Fruit fly (Drosophila melanogaster) whole organism, prepupa: ENCODE results near the gene cad.

Experiments
- Blimp-1 ChIP-seq: fragments of 200-800 bp; sonication (Bioruptor generic); optimal IDR thresholded peaks from 3 replicates; lab custom pipeline; 2017; ENCODE audit warnings: missing biosample characterization, missing genetic modification characterization, mild to moderate bottlenecking, moderate library complexity, missing genetic modification reagents
- CG10631 ChIP-seq: fragments of 200-800 bp; sonication (Bioruptor generic); optimal IDR thresholded peaks from 2 replicates; lab custom pipeline; 2016; ENCODE audit warnings: missing biosample characterization, missing genetic modification characterization
- CG10669 ChIP-seq: fragments of 200-800 bp; sonication (Bioruptor generic); optimal IDR thresholded peaks from 3 replicates; lab custom pipeline; 2018; ENCODE audit warnings: missing biosample characterization, mild to moderate bottlenecking, missing genetic modification characterization, moderate library complexity
- CG11294 ChIP-seq: fragments of 200-800 bp; sonication (Bioruptor generic); IDR thresholded peaks from 2 replicates; pipeline ENCODE4 v1.3.6; 2022; ENCODE audit warnings: missing biosample characterization, missing genetic modification characterization
- CG11762 ChIP-seq: fragments of 200-800 bp; sonication (Bioruptor generic); optimal IDR thresholded peaks from 3 replicates; lab custom pipeline; 2016; ENCODE audit warnings: missing biosample characterization, missing genetic modification characterization; ENCODE audit not compliant: insufficient read depth
- CG11902 ChIP-seq: fragments of 200-800 bp; sonication (Bioruptor generic); optimal IDR thresholded peaks from 3 replicates; lab custom pipeline; 2016; ENCODE audit warnings: missing biosample characterization, missing genetic modification characterization
- CG15336 ChIP-seq: fragments of 200-800 bp; sonication (Bioruptor generic); IDR thresholded peaks from 2 replicates; pipeline ENCODE4 v1.3.6; 2022; ENCODE audit warnings: missing biosample characterization, missing genetic modification characterization
- CG16779 ChIP-seq: fragments of 200-800 bp; sonication (Bioruptor generic); optimal IDR thresholded peaks from 3 replicates; lab custom pipeline; 2017; ENCODE audit warnings: missing biosample characterization, mild to moderate bottlenecking, missing genetic modification characterization
- CG3032 ChIP-seq: fragments of 200-800 bp; optimal IDR thresholded peaks from 2 replicates; lab custom pipeline; 2019; ENCODE audit warnings: missing biosample characterization, mild to moderate bottlenecking, missing genetic modification characterization, moderate library complexity
- CG31627 ChIP-seq: fragments of 200-800 bp; sonication (Bioruptor generic); optimal IDR thresholded peaks from 3 replicates; lab custom pipeline; 2016; ENCODE audit warnings: missing biosample characterization, missing genetic modification characterization
- CG32006 ChIP-seq: fragments of 200-800 bp; sonication (Bioruptor generic); optimal IDR thresholded peaks from 3 replicates; lab custom pipeline; 2017; ENCODE audit warnings: missing biosample characterization, mild to moderate bottlenecking, missing genetic modification characterization
- CG34406 ChIP-seq: fragments of 200-800 bp; sonication (Bioruptor generic); optimal IDR thresholded peaks from 3 replicates; lab custom pipeline; 2016; ENCODE audit warnings: missing biosample characterization, missing genetic modification characterization
- CG3919 ChIP-seq: fragments of 200-800 bp; sonication (Bioruptor generic); optimal IDR thresholded peaks from 3 replicates; lab custom pipeline; 2016; ENCODE audit warnings: missing biosample characterization, missing genetic modification characterization
- CG4318 ChIP-seq: fragments of 200-800 bp; sonication (Bioruptor generic); optimal IDR thresholded peaks from 3 replicates; lab custom pipeline; 2017; ENCODE audit warnings: missing biosample characterization, mild to moderate bottlenecking, missing genetic modification characterization
- CG6163 ChIP-seq: fragments of 200-800 bp; sonication (Bioruptor generic); IDR thresholded peaks from 3 replicates; pipeline ENCODE4 v1.3.6; 2022; ENCODE audit warnings: missing biosample characterization, missing genetic modification characterization
- CG6792 ChIP-seq: fragments of 200-800 bp; sonication (Bioruptor generic); optimal IDR thresholded peaks from 3 replicates; lab custom pipeline; 2016; ENCODE audit warnings: missing biosample characterization, missing genetic modification characterization
- CG6808 ChIP-seq: fragments of 200-800 bp; sonication (Bioruptor generic); optimal IDR thresholded peaks from 3 replicates; lab custom pipeline; 2017; ENCODE audit warnings: missing biosample characterization, missing genetic modification characterization, mild to moderate bottlenecking, moderate library complexity, missing genetic modification reagents
- CG6854 ChIP-seq: fragments of 200-800 bp; sonication (Bioruptor generic); optimal IDR thresholded peaks from 2 replicates; lab custom pipeline; 2017; ENCODE audit warnings: missing biosample characterization, mild to moderate bottlenecking, missing genetic modification characterization
- CG7368 ChIP-seq: fragments of 200-800 bp; sonication (Bioruptor generic); optimal IDR thresholded peaks from 3 replicates; lab custom pipeline; 2016; ENCODE audit warnings: missing biosample characterization, missing genetic modification characterization
- CG8119 ChIP-seq: fragments of 200-800 bp; sonication (Bioruptor generic); IDR thresholded peaks from 3 replicates; pipeline ENCODE4 v1.3.6; 2022; ENCODE audit warnings: missing biosample characterization, missing genetic modification characterization
- CG8319 ChIP-seq: fragments of 200-800 bp; sonication (Bioruptor generic); optimal IDR thresholded peaks from 3 replicates; lab custom pipeline; 2016; ENCODE audit warnings: missing biosample characterization, missing genetic modification characterization
- CG8632 ChIP-seq: fragments of 200-800 bp; sonication (Bioruptor generic); optimal IDR thresholded peaks from 3 replicates; lab custom pipeline; 2016; ENCODE audit warnings: missing biosample characterization, missing genetic modification characterization
- CG9139 ChIP-seq: fragments of 200-800 bp; sonication (Bioruptor generic); optimal IDR thresholded peaks from 3 replicates; lab custom pipeline; 2017; ENCODE audit warnings: missing biosample characterization, mild to moderate bottlenecking, missing genetic modification characterization
- Eip75B ChIP-seq: fragments of 200-800 bp; sonication (Bioruptor generic); optimal IDR thresholded peaks from 3 replicates; lab custom pipeline; 2016; ENCODE audit warnings: missing biosample characterization, missing genetic modification characterization
- Eip78C ChIP-seq: fragments of 200-800 bp; sonication (Bioruptor generic); peaks from one replicate; lab custom pipeline; 2016; ENCODE audit warnings: missing biosample characterization, missing genetic modification characterization
- Ets21C ChIP-seq: fragments of 200-800 bp; sonication (Bioruptor generic); optimal IDR thresholded peaks from 3 replicates; lab custom pipeline; 2016; ENCODE audit warnings: missing biosample characterization, missing genetic modification characterization
- Ets96B ChIP-seq: fragments of 200-800 bp; optimal IDR thresholded peaks from 2 replicates; lab custom pipeline; 2019; ENCODE audit warnings: missing biosample characterization, mild to moderate bottlenecking, missing genetic modification characterization, moderate library complexity
- Gug ChIP-seq: fragments of 200-800 bp; sonication (Bioruptor generic); IDR thresholded peaks from 2 replicates; pipeline ENCODE4 v1.3.6; 2022; ENCODE audit warnings: missing biosample characterization, missing genetic modification characterization
- Hr38 ChIP-seq: sonication (Bioruptor generic); optimal IDR thresholded peaks from 2 replicates; lab custom pipeline; 2016; ENCODE audit warnings: missing biosample characterization, missing genetic modification characterization
- Hr39 ChIP-seq: fragments of 200-800 bp; sonication (Bioruptor generic); optimal IDR thresholded peaks from 2 replicates; lab custom pipeline; 2016; ENCODE audit warnings: missing biosample characterization, missing genetic modification characterization
- Lpt ChIP-seq: fragments of 200-800 bp; sonication (Bioruptor generic); optimal IDR thresholded peaks from 3 replicates; lab custom pipeline; 2016; ENCODE audit warnings: missing biosample characterization, missing genetic modification characterization
- Met ChIP-seq: fragments of 200-800 bp; sonication (Bioruptor generic); optimal IDR thresholded peaks from 3 replicates; lab custom pipeline; 2016; ENCODE audit warnings: missing biosample characterization, missing genetic modification characterization
- OdsH ChIP-seq: fragments of 200-800 bp; sonication (Bioruptor generic); optimal IDR thresholded peaks from 3 replicates; lab custom pipeline; 2016; ENCODE audit warnings: missing biosample characterization, missing genetic modification characterization
- Sox102F ChIP-seq: fragments of 200-800 bp; sonication (Bioruptor generic); optimal IDR thresholded peaks from 2 replicates; lab custom pipeline; 2016; ENCODE audit warnings: missing biosample characterization, mild to moderate bottlenecking, missing genetic modification characterization
- Sox14 ChIP-seq: fragments of 200-800 bp; sonication (Bioruptor generic); optimal IDR thresholded peaks from 3 replicates; lab custom pipeline; 2016; ENCODE audit warnings: missing biosample characterization, missing genetic modification characterization
- Sox15 ChIP-seq: fragments of 200-800 bp; sonication (Bioruptor generic); optimal IDR thresholded peaks from 3 replicates; lab custom pipeline; 2016; ENCODE audit warnings: missing biosample characterization, missing genetic modification characterization
- achi ChIP-seq: fragments of 200-800 bp; sonication (Bioruptor generic); optimal IDR thresholded peaks from 3 replicates; lab custom pipeline; 2016; ENCODE audit warnings: missing biosample characterization, missing genetic modification characterization
- acj6 ChIP-seq: fragments of 200-800 bp; sonication (Bioruptor generic); optimal IDR thresholded peaks from 3 replicates; lab custom pipeline; 2016; ENCODE audit warnings: missing biosample characterization, missing genetic modification characterization
- dac ChIP-seq: fragments of 200-800 bp; sonication (Bioruptor generic); optimal IDR thresholded peaks from 2 replicates; lab custom pipeline; 2017; ENCODE audit warnings: missing biosample characterization, mild to moderate bottlenecking, missing genetic modification characterization
- dsx ChIP-seq: fragments of 200-800 bp; optimal IDR thresholded peaks from 3 replicates; lab custom pipeline; 2019; ENCODE audit warnings: missing biosample characterization, mild to moderate bottlenecking, missing genetic modification characterization, moderate library complexity; ENCODE audit not compliant: poor library complexity, severe bottlenecking
- eg ChIP-seq: fragments of 200-800 bp; sonication (Bioruptor generic); IDR thresholded peaks from 3 replicates; pipeline ENCODE4 v1.3.6; 2022; ENCODE audit warnings: missing biosample characterization, missing genetic modification characterization
- esn ChIP-seq: fragments of 200-800 bp; sonication (Bioruptor generic); optimal IDR thresholded peaks from 2 replicates; lab custom pipeline; 2016; ENCODE audit warnings: missing biosample characterization, mild to moderate bottlenecking, missing genetic modification characterization, moderate library complexity
- fd85E ChIP-seq: fragments of 200-800 bp; sonication (Bioruptor generic); optimal IDR thresholded peaks from 3 replicates; lab custom pipeline; 2016; ENCODE audit warnings: missing biosample characterization, missing genetic modification characterization
- fkh ChIP-seq: fragments of 200-800 bp; sonication (Bioruptor generic); optimal IDR thresholded peaks from 3 replicates; lab custom pipeline; 2017; ENCODE audit warnings: missing biosample characterization, mild to moderate bottlenecking, missing genetic modification characterization, moderate library complexity
- lz ChIP-seq: fragments of 200-800 bp; sonication (Bioruptor generic); optimal IDR thresholded peaks from 3 replicates; lab custom pipeline; 2016; ENCODE audit warnings: missing biosample characterization, missing genetic modification characterization
- net ChIP-seq: fragments of 200-800 bp; sonication (Bioruptor generic); optimal IDR thresholded peaks from 3 replicates; lab custom pipeline; 2016; ENCODE audit warnings: missing biosample characterization, missing genetic modification characterization
- pdm3 ChIP-seq: fragments of 200-800 bp; sonication (Bioruptor generic); optimal IDR thresholded peaks from 3 replicates; lab custom pipeline; 2016; ENCODE audit warnings: missing biosample characterization, missing genetic modification characterization
- spab ChIP-seq: fragments of 200-800 bp; sonication (Bioruptor generic); optimal IDR thresholded peaks from 2 replicates; lab custom pipeline; 2017; ENCODE audit warnings: missing biosample characterization, mild to moderate bottlenecking, missing genetic modification characterization, missing genetic modification reagents
- ss ChIP-seq, 2 experiments: fragments of 200-800 bp; sonication (Bioruptor generic); optimal IDR thresholded peaks; 2 replicates in 1 of 2; 3 replicates in 1 of 2; lab custom pipeline; 2017 to 2018; ENCODE audit warnings: mild to moderate bottlenecking in 2 of 2, missing biosample characterization in 2 of 2, missing genetic modification characterization in 2 of 2, moderate library complexity in 1 of 2
- svp ChIP-seq: fragments of 200-800 bp; sonication (Bioruptor generic); peaks from one replicate; lab custom pipeline; 2016; ENCODE audit warnings: missing biosample characterization, missing genetic modification characterization
- topi ChIP-seq: fragments of 200-800 bp; sonication (Bioruptor generic); optimal IDR thresholded peaks from 3 replicates; lab custom pipeline; 2016; ENCODE audit warnings: missing biosample characterization, missing genetic modification characterization
- vri ChIP-seq: fragments of 200-800 bp; sonication (Bioruptor generic); optimal IDR thresholded peaks from 3 replicates; lab custom pipeline; 2016; ENCODE audit warnings: missing biosample characterization, mild to moderate bottlenecking, missing genetic modification characterization

The cad gene

DNA sequence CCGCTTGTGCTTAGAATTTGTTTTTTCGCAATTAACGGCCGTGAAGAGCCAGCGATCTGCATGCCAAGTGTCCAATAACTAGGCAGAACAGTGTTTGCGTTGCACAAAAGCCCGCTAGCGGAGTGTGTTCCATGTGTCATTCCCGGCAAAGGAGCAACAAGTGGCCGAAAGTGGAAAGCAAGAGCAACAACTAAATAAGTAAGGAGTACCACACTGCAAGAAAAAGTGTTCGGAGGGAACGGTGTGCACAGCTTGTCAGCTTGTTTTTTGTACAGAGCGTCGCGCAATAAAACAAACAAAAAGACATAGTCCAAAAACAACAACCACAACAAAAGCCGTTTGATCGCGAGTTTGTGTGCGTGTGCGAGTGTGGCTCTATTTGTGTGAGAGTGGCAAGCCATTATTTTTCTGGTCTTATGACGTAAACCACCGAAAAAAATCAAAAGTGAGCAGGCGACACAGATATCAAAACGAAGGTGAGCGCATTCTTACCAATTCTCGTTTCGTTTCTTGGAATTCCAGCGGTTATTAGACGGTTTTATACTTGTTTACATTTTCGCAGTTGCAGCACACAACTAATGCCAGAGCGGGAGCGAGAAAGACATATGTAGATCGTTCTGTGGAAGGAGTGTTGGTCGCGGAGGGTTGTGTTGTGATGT is 12.2 kb upstream of the cad start:
- TF ChIP-seq fkh: peak; percentile 69
- TF ChIP-seq dsx (GFP tag; lab: Kevin White, UChicago): no peak
- peak; percentile 36 for TF ChIP-seq vri
- TF ChIP-seq dac (GFP tag; lab: Kevin White, UChicago): peak; percentile 30
- peak; percentile 3 for TF ChIP-seq Eip75B
- TF ChIP-seq Gug (GFP tag; lab: Robert Waterston, UW): no peak
- no peak for TF ChIP-seq Hr38 (GFP tag; lab: Kevin White, UChicago)
- peak; percentile 20 for TF ChIP-seq topi (GFP tag; lab: Kevin White, UChicago)
- no peak for TF ChIP-seq CG8632
- TF ChIP-seq CG3032 (tag; lab: Kevin White, UChicago): no peak
- TF ChIP-seq CG8319: no peak
- no peak for TF ChIP-seq spab (GFP tag; lab: Kevin White, UChicago)
- TF ChIP-seq CG11762 (GFP tag; lab: Kevin White, UChicago): no peak
- no peak for TF ChIP-seq CG16779 (tag; lab: Kevin White, UChicago)
- no peak for TF ChIP-seq CG11902 (GFP tag; lab: Kevin White, UChicago)
- TF ChIP-seq CG10631 (GFP tag; lab: Kevin White, UChicago): no peak
- TF ChIP-seq CG6163 (GFP tag; lab: Robert Waterston, UW): peak; percentile 28; the same call in 1 of the 3 replicates
- TF ChIP-seq CG15336 (GFP tag; lab: Robert Waterston, UW): peak; percentile 55; the same call in 1 of the 2 replicates
- peak; percentile 21 for TF ChIP-seq Sox14
- TF ChIP-seq Met (GFP tag; lab: Kevin White, UChicago): no peak
- no peak for TF ChIP-seq CG9139
- no peak for TF ChIP-seq pdm3 (GFP tag; lab: Kevin White, UChicago)
- TF ChIP-seq CG11294 (GFP tag; lab: Robert Waterston, UW): 0 out of 2 replicates have a peak, but pooled peaks have one; percentile 28
- TF ChIP-seq achi (GFP tag; lab: Kevin White, UChicago): no peak
- TF ChIP-seq CG34406 (GFP tag; lab: Kevin White, UChicago): no peak
- TF ChIP-seq lz (GFP tag; lab: Kevin White, UChicago): peak; percentile 17
- no peak for TF ChIP-seq CG7368 (GFP tag; lab: Kevin White, UChicago)
- TF ChIP-seq Sox15 (GFP tag; lab: Kevin White, UChicago): no peak
- peak; percentile 56; the same call in 1 of the 3 replicates for TF ChIP-seq CG8119 (GFP tag; lab: Robert Waterston, UW)
- peak; percentile 5 for TF ChIP-seq Sox102F
- peak; percentile 22 for TF ChIP-seq CG6808 (GFP tag; lab: Kevin White, UChicago)
- no peak for TF ChIP-seq Lpt (GFP tag; lab: Kevin White, UChicago)
- TF ChIP-seq CG6854: peak; percentile 24
- TF ChIP-seq net (GFP tag; lab: Kevin White, UChicago): peak; percentile 9
- TF ChIP-seq Ets21C (GFP tag; lab: Kevin White, UChicago): no peak
- peak; percentile 2 for TF ChIP-seq Hr39 (GFP tag; lab: Kevin White, UChicago)
- TF ChIP-seq CG3919 (GFP tag; lab: Kevin White, UChicago): peak; percentile 28
- TF ChIP-seq ss (GFP tag; optimal IDR thresholded peaks at IDR 0.05; lab: Kevin White, UChicago): peak; percentile 2 to 4
- TF ChIP-seq eg (GFP tag; lab: Robert Waterston, UW): peak; percentile 84
- no peak for TF ChIP-seq Ets96B (tag; lab: Kevin White, UChicago)
- peak; percentile 57 for TF ChIP-seq Eip78C (GFP tag; lab: Kevin White, UChicago)
- no peak for TF ChIP-seq esn (GFP tag; lab: Kevin White, UChicago)
- no peak for TF ChIP-seq Blimp-1
- TF ChIP-seq CG6792 (GFP tag; lab: Kevin White, UChicago): no peak
- TF ChIP-seq CG4318: no peak
- no peak for TF ChIP-seq OdsH
- TF ChIP-seq CG31627 (GFP tag; lab: Kevin White, UChicago): no peak
- no peak for TF ChIP-seq fd85E
- TF ChIP-seq acj6 (GFP tag; lab: Kevin White, UChicago): no peak
- TF ChIP-seq svp: no peak
- TF ChIP-seq CG10669 (GFP tag; lab: Kevin White, UChicago): no peak
- peak; percentile 38 for TF ChIP-seq CG32006 (GFP tag; lab: Kevin White, UChicago)
